Worm (Caenorhabditis elegans) whole organism, young adult: ENCODE measurements around the gene VM106R.1.
A peak's percentile ranks its signal among the peaks of the same experiment; 100 is the strongest.

Experiments used
- B0019.2 ChIP-seq: fragments of 200-800 bp; sonication (Bioruptor generic); conservative IDR thresholded peaks from 2 replicates; pipeline ENCODE4 v1.3.6; 2022; ENCODE audit warnings: missing genetic modification reagents, missing genetic modification characterization, missing compliant biosample characterization
- B0035.1 ChIP-seq: sonication (generic microtip); optimal IDR thresholded peaks from 2 replicates; lab custom pipeline; 2016; ENCODE audit warnings: missing genetic modification characterization, mild to moderate bottlenecking, missing compliant biosample characterization, missing genotype, missing genetic modification reagents
- B0336.3 ChIP-seq: fragments of 200-800 bp; sonication (Bioruptor generic); IDR thresholded peaks from 2 replicates; pipeline ENCODE4 v1.3.6; 2022; ENCODE audit warnings: missing genetic modification characterization, missing compliant biosample characterization
- F10E7.11 ChIP-seq: sonication (generic microtip); optimal IDR thresholded peaks from 2 replicates; lab custom pipeline; 2017; ENCODE audit warnings: mild to moderate bottlenecking, missing genetic modification characterization, moderate library complexity, missing compliant biosample characterization
- F39B2.1 ChIP-seq: fragments of 200-800 bp; sonication (Bioruptor generic); IDR thresholded peaks from 2 replicates; pipeline ENCODE4 v1.3.6; 2022; ENCODE audit warnings: missing genetic modification reagents, missing genetic modification characterization, missing compliant biosample characterization
- F49E8.2 ChIP-seq: sonication (generic microtip); optimal IDR thresholded peaks from 3 replicates; lab custom pipeline; 2017; ENCODE audit warnings: missing genetic modification characterization, mild to moderate bottlenecking, missing compliant biosample characterization, antibody characterized with exemption, moderate library complexity; ENCODE audit not compliant: insufficient read depth
- F52B5.7 ChIP-seq: sonication (generic microtip); optimal IDR thresholded peaks from 2 replicates; lab custom pipeline; 2016; ENCODE audit warnings: mild to moderate bottlenecking, missing genetic modification characterization, missing compliant biosample characterization
- F55B11.4 ChIP-seq: sonication (generic microtip); optimal IDR thresholded peaks from 2 replicates; lab custom pipeline; 2016; ENCODE audit warnings: missing compliant biosample characterization, missing genetic modification characterization, borderline replicate concordance; ENCODE audit not compliant: insufficient read depth
- T07F8.4 ChIP-seq: sonication (generic microtip); optimal IDR thresholded peaks from 2 replicates; lab custom pipeline; 2016; ENCODE audit warnings: mild to moderate bottlenecking, missing genetic modification characterization, moderate library complexity, missing compliant biosample characterization
- T26A5.8 ChIP-seq: sonication (generic microtip); optimal IDR thresholded peaks from 2 replicates; lab custom pipeline; 2016; ENCODE audit warnings: missing genetic modification characterization, missing compliant biosample characterization
- Y53G8AR.9 ChIP-seq: fragments of 200-800 bp; sonication (Bioruptor generic); conservative IDR thresholded peaks from 2 replicates; pipeline ENCODE4 v1.3.6; 2022; ENCODE audit warnings: missing genetic modification reagents, missing genetic modification characterization, missing compliant biosample characterization
- Y67H2A.10 ChIP-seq: fragments of 200-800 bp; sonication (Bioruptor generic); conservative IDR thresholded peaks from 2 replicates; pipeline ENCODE4 v1.3.6; 2022; ENCODE audit warnings: missing genetic modification reagents, missing genetic modification characterization, missing compliant biosample characterization
- Y95B8A.8 ChIP-seq: fragments of 200-800 bp; sonication (Bioruptor generic); IDR thresholded peaks from 2 replicates; pipeline ENCODE4 v1.3.6; 2022; ENCODE audit warnings: missing genetic modification reagents, missing genetic modification characterization, missing compliant biosample characterization
- akir-1 ChIP-seq: fragments of 200-800 bp; sonication (Bioruptor generic); optimal IDR thresholded peaks from 2 replicates; lab custom pipeline; 2018; ENCODE audit warnings: mild to moderate bottlenecking, missing genetic modification characterization, moderate library complexity, missing compliant biosample characterization
- ama-1 ChIP-seq, 3 experiments: fragments of 150-350 bp in 1 of 3; sonication (generic microtip) in 2 of 3; optimal IDR thresholded peaks; 2 replicates each; lab custom pipeline; 2014 to 2018; ENCODE audit warnings: missing biosample characterization in 2 of 3, missing genetic modification characterization in 2 of 3, missing genetic modification reagents in 2 of 3
- aptf-2 ChIP-seq: fragments of 200-800 bp; sonication (Bioruptor generic); conservative IDR thresholded peaks from 2 replicates; pipeline ENCODE4 v1.3.6; 2022; ENCODE audit warnings: missing genetic modification reagents, missing genetic modification characterization, missing compliant biosample characterization
- cebp-2 ChIP-seq: fragments of 200-800 bp; sonication (Bioruptor generic); IDR thresholded peaks from 2 replicates; pipeline ENCODE4 v1.3.6; 2022; ENCODE audit warnings: missing genetic modification characterization, missing compliant biosample characterization
- ceh-58 ChIP-seq: fragments of 200-800 bp; sonication (Bioruptor generic); IDR thresholded peaks from 2 replicates; pipeline ENCODE4 v1.3.6; 2022; ENCODE audit warnings: missing genetic modification characterization, missing compliant biosample characterization
- ceh-79 ChIP-seq: sonication (generic microtip); optimal IDR thresholded peaks from 2 replicates; lab custom pipeline; 2017; ENCODE audit warnings: mild to moderate bottlenecking, missing genetic modification characterization, missing compliant biosample characterization
- ceh-91 ChIP-seq: fragments of 200-800 bp; sonication (Bioruptor generic); IDR thresholded peaks from 2 replicates; pipeline ENCODE4 v1.3.6; 2022; ENCODE audit warnings: missing genetic modification reagents, missing genetic modification characterization, missing compliant biosample characterization
- chd-7 ChIP-seq: sonication (generic microtip); optimal IDR thresholded peaks from 2 replicates; lab custom pipeline; 2016; ENCODE audit warnings: mild to moderate bottlenecking, missing genetic modification characterization, moderate library complexity, missing compliant biosample characterization
- die-1 ChIP-seq: sonication (generic microtip); optimal IDR thresholded peaks from 2 replicates; lab custom pipeline; 2016; ENCODE audit warnings: missing genotype, mild to moderate bottlenecking, missing genetic modification characterization, missing compliant biosample characterization
- egl-18 ChIP-seq: fragments of 200-800 bp; sonication (Bioruptor generic); IDR thresholded peaks from 2 replicates; pipeline ENCODE4 v1.3.6; 2022; ENCODE audit warnings: missing genetic modification reagents, missing genetic modification characterization, missing compliant biosample characterization
- egrh-3 ChIP-seq: fragments of 200-800 bp; sonication (Bioruptor generic); IDR thresholded peaks from 2 replicates; pipeline ENCODE4 v1.3.6; 2022; ENCODE audit warnings: missing genetic modification reagents, missing genetic modification characterization, missing compliant biosample characterization
- ekl-4 ChIP-seq: fragments of 200-800 bp; sonication (Bioruptor generic); IDR thresholded peaks from 2 replicates; pipeline ENCODE4 v1.3.6; 2022; ENCODE audit warnings: missing genetic modification reagents, missing genetic modification characterization, missing compliant biosample characterization
- him-1 ChIP-seq: sonication (generic microtip); optimal IDR thresholded peaks from 2 replicates; lab custom pipeline; 2016; ENCODE audit warnings: missing genotype, missing genetic modification reagents, missing genetic modification characterization, missing compliant biosample characterization
- hlh-12 ChIP-seq: sonication (generic microtip); optimal IDR thresholded peaks from 2 replicates; lab custom pipeline; 2016; ENCODE audit warnings: missing genetic modification characterization, missing compliant biosample characterization
- hmg-1.2 ChIP-seq: fragments of 200-800 bp; sonication (Bioruptor generic); IDR thresholded peaks from 2 replicates; pipeline ENCODE4 v1.3.6; 2022; ENCODE audit warnings: missing genetic modification reagents, missing genetic modification characterization, missing compliant biosample characterization
- hrde-1 ChIP-seq: sonication (generic microtip); optimal IDR thresholded peaks from 2 replicates; lab custom pipeline; 2016; ENCODE audit warnings: missing genetic modification characterization, mild to moderate bottlenecking, missing compliant biosample characterization, moderate library complexity, missing genotype, missing genetic modification reagents, borderline replicate concordance
- lin-26 ChIP-seq: fragments of 200-800 bp; sonication (Bioruptor generic); IDR thresholded peaks from 2 replicates; pipeline ENCODE4 v1.3.6; 2022; ENCODE audit warnings: missing genetic modification reagents, missing genetic modification characterization, missing compliant biosample characterization
- lin-35 ChIP-seq, 3 experiments: fragments of 150-350 bp in 2 of 3; sonication (generic microtip) in 1 of 3; optimal IDR thresholded peaks; 2 replicates each; lab custom pipeline; 2014 to 2018; ENCODE audit warnings: missing biosample characterization in 3 of 3, missing genetic modification characterization in 3 of 3, missing genetic modification reagents in 3 of 3
- lir-1 ChIP-seq: fragments of 200-800 bp; sonication (Bioruptor generic); conservative IDR thresholded peaks from 2 replicates; pipeline ENCODE4 v1.3.6; 2022; ENCODE audit warnings: missing genetic modification reagents, missing genetic modification characterization, missing compliant biosample characterization
- madf-8 ChIP-seq: fragments of 200-800 bp; sonication (Bioruptor generic); conservative IDR thresholded peaks from 2 replicates; pipeline ENCODE4 v1.3.6; 2022; ENCODE audit warnings: missing genetic modification reagents, missing genetic modification characterization, missing compliant biosample characterization
- mxl-1 ChIP-seq: sonication (generic microtip); optimal IDR thresholded peaks from 2 replicates; lab custom pipeline; 2016; ENCODE audit warnings: missing genetic modification characterization, missing compliant biosample characterization
- nfya-2 ChIP-seq: fragments of 200-800 bp; sonication (Bioruptor generic); IDR thresholded peaks from 2 replicates; pipeline ENCODE4 v1.3.6; 2022; ENCODE audit warnings: missing genetic modification reagents, missing genetic modification characterization, missing compliant biosample characterization
- pbrm-1 ChIP-seq: fragments of 200-800 bp; sonication (Bioruptor generic); IDR thresholded peaks from 2 replicates; pipeline ENCODE4 v1.3.6; 2022; ENCODE audit warnings: missing genetic modification reagents, missing genetic modification characterization, missing compliant biosample characterization
- pha-4 ChIP-seq: fragments of 150-350 bp; sonication (generic microtip); optimal IDR thresholded peaks from 2 replicates; lab custom pipeline; 2014; ENCODE audit warnings: missing biosample characterization, missing genetic modification reagents, missing genetic modification characterization
- rec-8 ChIP-seq, 2 experiments: sonication (generic microtip); optimal IDR thresholded peaks; 2 replicates each; lab custom pipeline; 2016; ENCODE audit warnings: mild to moderate bottlenecking in 2 of 2, missing genetic modification characterization in 2 of 2, missing genetic modification reagents in 2 of 2, missing genotype in 2 of 2, missing biosample characterization in 1 of 2, missing compliant biosample characterization in 1 of 2, moderate library complexity in 1 of 2
- rpc-1 ChIP-seq, 2 experiments: fragments of 150-350 bp in 1 of 2; sonication (generic microtip) in 1 of 2; optimal IDR thresholded peaks; 2 replicates each; lab custom pipeline; 2014 to 2018; ENCODE audit warnings: missing biosample characterization in 1 of 2, missing genetic modification characterization in 1 of 2, missing genetic modification reagents in 1 of 2, missing genotype in 1 of 2
- sdz-38 ChIP-seq: sonication (generic microtip); optimal IDR thresholded peaks from 2 replicates; lab custom pipeline; 2016; ENCODE audit warnings: missing genotype, missing genetic modification characterization, missing compliant biosample characterization
- snpc-1.1 ChIP-seq: sonication (generic microtip); optimal IDR thresholded peaks from 2 replicates; lab custom pipeline; 2017; ENCODE audit warnings: missing genetic modification characterization, mild to moderate bottlenecking, missing compliant biosample characterization, antibody characterized with exemption, moderate library complexity, missing genotype, missing genetic modification reagents; ENCODE audit not compliant: insufficient read depth
- snpc-1.3 ChIP-seq: sonication (generic microtip); optimal IDR thresholded peaks from 2 replicates; lab custom pipeline; 2017; ENCODE audit warnings: missing genetic modification characterization, mild to moderate bottlenecking, missing compliant biosample characterization, antibody characterized with exemption, moderate library complexity, missing genotype, missing genetic modification reagents; ENCODE audit not compliant: insufficient read depth
- tlf-1 ChIP-seq: fragments of 200-800 bp; sonication (Bioruptor generic); optimal IDR thresholded peaks from 2 replicates; lab custom pipeline; 2018; ENCODE audit warnings: mild to moderate bottlenecking, missing genetic modification characterization, missing compliant biosample characterization
- unc-62 ChIP-seq: fragments of 150-350 bp; optimal IDR thresholded peaks from 2 replicates; lab custom pipeline; 2014; ENCODE audit warnings: missing biosample characterization, missing genetic modification reagents, missing genetic modification characterization
- zfh-2 ChIP-seq: fragments of 200-800 bp; sonication (Bioruptor generic); conservative IDR thresholded peaks from 2 replicates; pipeline ENCODE4 v1.3.6; 2022; ENCODE audit warnings: missing genetic modification reagents, missing genetic modification characterization, missing compliant biosample characterization
- ztf-26 ChIP-seq: sonication (generic microtip); optimal IDR thresholded peaks from 2 replicates; lab custom pipeline; 2017; ENCODE audit warnings: missing genetic modification characterization, missing compliant biosample characterization
- ztf-28 ChIP-seq: fragments of 200-800 bp; sonication (Bioruptor generic); IDR thresholded peaks from 2 replicates; pipeline ENCODE4 v1.3.6; 2022; ENCODE audit warnings: missing genetic modification reagents, missing genetic modification characterization, missing compliant biosample characterization
- ztf-3 ChIP-seq: fragments of 200-800 bp; sonication (Bioruptor generic); optimal IDR thresholded peaks from 2 replicates; lab custom pipeline; 2018; ENCODE audit warnings: mild to moderate bottlenecking, missing genetic modification characterization, missing compliant biosample characterization

The VM106R.1 gene

ce11 chrII:10851110-10851509 is 22.1 kb upstream of the VM106R.1 start (continued):
- TF ChIP-seq madf-8 (GFP tag; lab: Robert Waterston, UW) (no peak), ztf-28 (GFP tag; lab: Robert Waterston, UW) (no peak), B0035.1 (tag; lab: Kevin White, UChicago) (no peak), tlf-1 (peak; percentile 88), ceh-79 (tag; lab: Kevin White, UChicago) (no peak), zfh-2 (GFP tag; lab: Robert Waterston, UW) (no peak), hlh-12 (tag; lab: Kevin White, UChicago) (no peak), pbrm-1 (no peak), Y67H2A.10 (GFP tag; lab: Robert Waterston, UW) (no peak), ama-1 (optimal IDR thresholded peaks at IDR 0.05; lab: Kevin White, UChicago) (no peak), ama-1 (GFP tag; optimal IDR thresholded peaks at IDR 0.05; lab: Kevin White, UChicago) (no peak), Y53G8AR.9 (GFP tag; lab: Robert Waterston, UW) (peak; percentile 78; the same call in 1 of the 2 replicates), cebp-2 (no peak), egl-18 (GFP tag; lab: Robert Waterston, UW) (no peak), B0336.3 (peak; percentile 92), ceh-58 (GFP tag; lab: Robert Waterston, UW) (no peak), lir-1 (GFP tag; lab: Robert Waterston, UW) (peak; percentile 59), aptf-2 (GFP tag; lab: Robert Waterston, UW) (no peak), sdz-38 (tag; lab: Kevin White, UChicago) (no peak), akir-1 (GFP tag; lab: Kevin White, UChicago) (no peak), mxl-1 (tag; lab: Kevin White, UChicago) (no peak), lin-26 (GFP tag; lab: Robert Waterston, UW) (no peak), rec-8 (tag; optimal IDR thresholded peaks at IDR 0.05; lab: Kevin White, UChicago) (no peak), lin-35 (GFP tag; optimal IDR thresholded peaks at IDR 0.05; lab: Kevin White, UChicago) (no peak), snpc-1.3 (no peak), chd-7 (tag; lab: Kevin White, UChicago) (peak; percentile 85), Y95B8A.8 (no peak), ekl-4 (GFP tag; lab: Robert Waterston, UW) (no peak), F55B11.4 (tag; lab: Kevin White, UChicago) (no peak), T26A5.8 (no peak), rpc-1 (optimal IDR thresholded peaks at IDR 0.05; lab: Kevin White, UChicago) (no peak), rpc-1 (tag; optimal IDR thresholded peaks at IDR 0.05; lab: Kevin White, UChicago) (no peak), him-1 (tag; lab: Kevin White, UChicago) (no peak), ceh-91 (no peak), unc-62 (GFP tag; lab: Kevin White, UChicago) (peak; percentile 98), F49E8.2 (no peak), ztf-26 (peak; percentile 87), F39B2.1 (GFP tag; lab: Robert Waterston, UW) (no peak), T07F8.4 (tag; lab: Kevin White, UChicago) (no peak), snpc-1.1 (tag; lab: Kevin White, UChicago) (no peak), pha-4 (tag; lab: Kevin White, UChicago) (peak; percentile 62), F10E7.11 (tag; lab: Kevin White, UChicago) (no peak), nfya-2 (GFP tag; lab: Robert Waterston, UW) (no peak), F52B5.7 (tag; lab: Kevin White, UChicago) (no peak), ztf-3 (GFP tag; lab: Kevin White, UChicago) (peak; percentile 63), hmg-1.2 (GFP tag; lab: Robert Waterston, UW) (peak; percentile 75), B0019.2 (GFP tag; lab: Robert Waterston, UW) (no peak), die-1 (tag; lab: Kevin White, UChicago) (peak; percentile 46), hrde-1 (tag; lab: Kevin White, UChicago) (no peak), egrh-3 (GFP tag; lab: Robert Waterston, UW) (no peak)
